Worm (Caenorhabditis elegans): ENCODE data around the gene C14A4.9.

- TF ChIP-seq elt-3 (tag; optimal IDR thresholded peaks at IDR 0.05) (no peak), flh-1 (GFP tag; optimal IDR thresholded peaks at IDR 0.05) (no peak), pha-4 (tag; optimal IDR thresholded peaks at IDR 0.05) (no peak), ces-1 (GFP tag; optimal IDR thresholded peaks at IDR 0.05) (no peak), elt-1 (tag; optimal IDR thresholded peaks at IDR 0.05; ENCODE audit: borderline replicate concordance, insufficient read depth) (no peak), snpc-4 (tag; optimal IDR thresholded peaks at IDR 0.05) (no peak), nhr-76 (tag; optimal IDR thresholded peaks at IDR 0.05) (no peak), cnd-1 (tag; optimal IDR thresholded peaks at IDR 0.05) (no peak), unc-39 (tag; optimal IDR thresholded peaks at IDR 0.05) (no peak), ztf-11 (tag; optimal IDR thresholded peaks at IDR 0.05) (no peak), mep-1 (tag; optimal IDR thresholded peaks at IDR 0.05) (no peak), mab-5 (tag; optimal IDR thresholded peaks at IDR 0.05) (no peak)
Measured at ce11 chrII:10592452-10592851, 6.7 kb upstream of the C14A4.9 start, which contains the start of gene crn-5.
